Fruit fly (Drosophila melanogaster): Measurements from ENCODE around the gene Tbc1d8-9.

Tbc1d8-9 gene

DNA sequence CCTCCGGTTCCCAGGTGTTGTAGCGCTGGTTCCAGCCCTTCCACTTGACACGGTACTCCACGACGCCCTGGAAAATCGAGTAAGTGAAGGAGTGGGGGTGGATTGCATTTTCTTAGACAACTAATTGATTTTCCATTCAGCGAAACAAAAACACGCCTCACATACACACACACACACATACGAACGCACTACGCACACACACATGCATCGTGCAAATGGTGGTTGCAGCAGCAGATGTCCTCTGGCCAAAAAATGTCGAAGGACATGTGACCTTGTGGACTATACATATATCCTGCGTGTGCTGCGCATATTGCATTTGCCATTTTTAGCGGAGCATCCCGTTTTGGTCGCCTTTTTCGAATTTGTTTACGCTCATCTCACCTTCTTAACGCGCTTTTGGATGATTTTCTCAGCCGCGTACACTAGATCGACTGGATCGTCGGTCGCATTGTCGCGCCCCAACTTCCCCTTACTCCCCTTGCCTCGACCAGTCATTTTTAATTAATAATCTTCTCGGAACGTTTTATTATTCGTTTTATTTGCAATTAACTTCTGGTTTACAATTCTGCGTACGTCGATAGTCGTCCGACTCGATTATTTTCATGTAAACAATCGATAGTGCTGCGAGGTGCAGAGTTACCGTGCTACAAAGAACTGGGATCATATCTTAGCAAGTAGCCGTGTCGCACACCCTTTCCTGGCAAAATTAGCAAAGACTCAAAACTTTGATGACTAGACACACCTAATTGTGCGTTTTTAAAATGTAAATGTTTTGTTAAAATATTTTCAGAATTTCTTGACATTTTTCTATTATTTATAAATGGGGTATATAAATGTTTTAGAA is 25.9 kb downstream of the Tbc1d8-9 start, which contains the start of gene Pc (continued):
- TF ChIP-seq Med (GFP tag) (peak; percentile 88), klu (GFP tag; IDR thresholded peaks at IDR 0.05) (no peak), CG7372 (GFP tag; IDR thresholded peaks at IDR 0.05) (no peak), CG6683 (GFP tag; optimal IDR thresholded peaks at IDR 0.05) (no peak), chm (GFP tag; IDR thresholded peaks at IDR 0.05) (no peak), CG2199 (GFP tag; IDR thresholded peaks at IDR 0.05) (no peak), Awh (GFP tag; IDR thresholded peaks at IDR 0.05) (no peak), CG10267 (tag; optimal IDR thresholded peaks at IDR 0.05) (peak; percentile 61), CG14860 (GFP tag; IDR thresholded peaks at IDR 0.05; ENCODE audit: partially characterized antibody) (peak; percentile 67; the same call in 2 of the 3 replicates), Hr3 (GFP tag; optimal IDR thresholded peaks at IDR 0.05) (no peak), pita (GFP tag; optimal IDR thresholded peaks at IDR 0.05) (peak; percentile 87), Eip74EF (GFP tag; optimal IDR thresholded peaks at IDR 0.05) (no peak), gro (GFP tag; optimal IDR thresholded peaks at IDR 0.05) (peak; percentile 63), ato (GFP tag; IDR thresholded peaks at IDR 0.05; ENCODE audit: partially characterized antibody) (peak; percentile 72; the same call in 1 of the 2 replicates), CG10654 (GFP tag; optimal IDR thresholded peaks at IDR 0.05) (no peak), CG6813 (GFP tag; optimal IDR thresholded peaks at IDR 0.05) (no peak), C15 (GFP tag; IDR thresholded peaks at IDR 0.05) (no peak), pfk (GFP tag; optimal IDR thresholded peaks at IDR 0.05) (no peak), btn (GFP tag; optimal IDR thresholded peaks at IDR 0.05) (no peak), lilli (GFP tag; optimal IDR thresholded peaks at IDR 0.05) (peak; percentile 3), shn (GFP tag; optimal IDR thresholded peaks at IDR 0.05) (no peak), Hr78 (GFP tag; optimal IDR thresholded peaks at IDR 0.05) (no peak), cwo (GFP tag; optimal IDR thresholded peaks at IDR 0.05) (no peak), ap (GFP tag; IDR thresholded peaks at IDR 0.05) (no peak), mirr (GFP tag; optimal IDR thresholded peaks at IDR 0.05) (no peak), fru (optimal IDR thresholded peaks at IDR 0.05) (no peak), unpg (GFP tag; optimal IDR thresholded peaks at IDR 0.05) (no peak), fu2 (GFP tag; optimal IDR thresholded peaks at IDR 0.05) (peak; percentile 1), lmd (GFP tag; IDR thresholded peaks at IDR 0.05) (no peak), Dbx (GFP tag; IDR thresholded peaks at IDR 0.05) (no peak), z (GFP tag; IDR thresholded peaks at IDR 0.05) (no peak), CG12236 (GFP tag; optimal IDR thresholded peaks at IDR 0.05) (no peak), CG11560 (tag; IDR thresholded peaks at IDR 0.05) (peak; percentile 84; the same call in 2 of the 3 replicates), Hand (GFP tag; optimal IDR thresholded peaks at IDR 0.05) (no peak), CG11247 (GFP tag; IDR thresholded peaks at IDR 0.05) (no peak), Bdp1 (GFP tag; optimal IDR thresholded peaks at IDR 0.05) (no peak), inv (GFP tag; IDR thresholded peaks at IDR 0.05; ENCODE audit: partially characterized antibody) (peak; percentile 83), CG4424 (GFP tag; optimal IDR thresholded peaks at IDR 0.05) (no peak), Side (GFP tag; optimal IDR thresholded peaks at IDR 0.05) (no peak), CG11456 (GFP tag; IDR thresholded peaks at IDR 0.05) (no peak), CG3281 (GFP tag; optimal IDR thresholded peaks at IDR 0.05) (no peak), fd64A (GFP tag; optimal IDR thresholded peaks at IDR 0.05) (no peak), ewg (GFP tag; optimal IDR thresholded peaks at IDR 0.05) (no peak), Vsx1 (GFP tag; optimal IDR thresholded peaks at IDR 0.05) (peak; percentile 16), CG9932 (GFP tag; IDR thresholded peaks at IDR 0.05) (peak; percentile 46), CG3726 (GFP tag; IDR thresholded peaks at IDR 0.05) (no peak), danr (GFP tag; IDR thresholded peaks at IDR 0.05) (no peak), eve (GFP tag; optimal IDR thresholded peaks at IDR 0.05) (no peak), h (optimal IDR thresholded peaks at IDR 0.05) (no peak), ac (GFP tag; optimal IDR thresholded peaks at IDR 0.05) (no peak)
